Fruit fly (Drosophila melanogaster): ENCODE measurements around the gene CG8833.

Gene CG8833

dm6 chr3L:13957212-13957668 lies 28.4 kb upstream of the CG8833 start (continued):
- TF ChIP-seq Ets65A (GFP tag) (peak; percentile 44), CG30403 (GFP tag; optimal IDR thresholded peaks at IDR 0.05) (peak; percentile 83), Max (GFP tag; optimal IDR thresholded peaks at IDR 0.05) (peak; percentile 55), Usf (GFP tag; optimal IDR thresholded peaks at IDR 0.05) (peak; percentile 40), sens-2 (GFP tag; IDR thresholded peaks at IDR 0.05) (no peak), Asciz (GFP tag; optimal IDR thresholded peaks at IDR 0.05) (peak; percentile 80), Oaz (GFP tag; IDR thresholded peaks at IDR 0.05) (no peak), Doc3 (GFP tag; IDR thresholded peaks at IDR 0.05; ENCODE audit: partially characterized antibody) (no peak), CG4707 (GFP tag; optimal IDR thresholded peaks at IDR 0.05) (no peak), CG15514 (GFP tag; optimal IDR thresholded peaks at IDR 0.05) (no peak), CG7963 (GFP tag; IDR thresholded peaks at IDR 0.05; ENCODE audit: partially characterized antibody) (no peak), Sox100B (GFP tag; optimal IDR thresholded peaks at IDR 0.05) (peak; percentile 92), CG13775 (GFP tag; optimal IDR thresholded peaks at IDR 0.05) (peak; percentile 66), toy (GFP tag; IDR thresholded peaks at IDR 0.05) (no peak), CG16815 (GFP tag; optimal IDR thresholded peaks at IDR 0.05) (peak; percentile 75), Hey (tag; optimal IDR thresholded peaks at IDR 0.05) (no peak), fd96Cb (tag; optimal IDR thresholded peaks at IDR 0.05) (peak; percentile 87), CG31388 (GFP tag; optimal IDR thresholded peaks at IDR 0.05) (peak; percentile 60), CG3065 (GFP tag; optimal IDR thresholded peaks at IDR 0.05) (peak; percentile 53), pita (GFP tag; optimal IDR thresholded peaks at IDR 0.05) (no peak), Gug (GFP tag; IDR thresholded peaks at IDR 0.05) (0 out of 4 replicates have a peak, but pooled peaks have one; percentile 11), NC2β (GFP tag; optimal IDR thresholded peaks at IDR 0.05) (peak; percentile 10), Med (GFP tag) (peak; percentile 73), fd3F (GFP tag; optimal IDR thresholded peaks at IDR 0.05) (peak; percentile 15), CG13894 (tag; optimal IDR thresholded peaks at IDR 0.05) (no peak), CG2202 (tag; optimal IDR thresholded peaks at IDR 0.05) (peak; percentile 36), odd (GFP tag; optimal IDR thresholded peaks at IDR 0.05) (peak; percentile 64), z (GFP tag; IDR thresholded peaks at IDR 0.05) (no peak), Bgb (GFP tag; IDR thresholded peaks at IDR 0.05; ENCODE audit: partially characterized antibody) (no peak), CG1832 (GFP tag; optimal IDR thresholded peaks at IDR 0.05) (no peak), Scr (GFP tag; IDR thresholded peaks at IDR 0.05; ENCODE audit: partially characterized antibody) (no peak), CG1529 (GFP tag; optimal IDR thresholded peaks at IDR 0.05) (peak; percentile 40), CG9727 (GFP tag; optimal IDR thresholded peaks at IDR 0.05) (peak; percentile 89), Deaf1 (tag; optimal IDR thresholded peaks at IDR 0.05) (peak; percentile 34), CG32532 (GFP tag; IDR thresholded peaks at IDR 0.05) (no peak; the same call in 1 of the 2 replicates), hkb (optimal IDR thresholded peaks at IDR 0.05) (no peak), hkb (GFP tag; IDR thresholded peaks at IDR 0.05) (peak; percentile 63), CG43689 (GFP tag; IDR thresholded peaks at IDR 0.05) (no peak), Rx (GFP tag; IDR thresholded peaks at IDR 0.05) (0 out of 2 replicates have a peak, but pooled peaks have one; percentile 15), bcd (GFP tag; optimal IDR thresholded peaks at IDR 0.05) (peak; percentile 70), esg (GFP tag; conservative IDR thresholded peaks at IDR 0.05) (peak; percentile 19; the same call in 1 of the 2 replicates), CG10267 (tag; optimal IDR thresholded peaks at IDR 0.05) (peak; percentile 79), bab2 (GFP tag; optimal IDR thresholded peaks at IDR 0.05) (peak; percentile 46), onecut (GFP tag; IDR thresholded peaks at IDR 0.05) (no peak; the same call in none of the 2 replicates), CG12104 (GFP tag; optimal IDR thresholded peaks at IDR 0.05) (peak; percentile 77), gem (tag; optimal IDR thresholded peaks at IDR 0.05) (peak; percentile 87), Xrp1 (GFP tag; IDR thresholded peaks at IDR 0.05) (peak; percentile 73), klu (GFP tag; IDR thresholded peaks at IDR 0.05) (no peak), tgo (GFP tag; IDR thresholded peaks at IDR 0.05) (peak; percentile 55)

All from whole organism, embryonic.